Fruit fly (Drosophila melanogaster): ENCODE data around the gene Rbsn-5.

The Rbsn-5 gene

DNA sequence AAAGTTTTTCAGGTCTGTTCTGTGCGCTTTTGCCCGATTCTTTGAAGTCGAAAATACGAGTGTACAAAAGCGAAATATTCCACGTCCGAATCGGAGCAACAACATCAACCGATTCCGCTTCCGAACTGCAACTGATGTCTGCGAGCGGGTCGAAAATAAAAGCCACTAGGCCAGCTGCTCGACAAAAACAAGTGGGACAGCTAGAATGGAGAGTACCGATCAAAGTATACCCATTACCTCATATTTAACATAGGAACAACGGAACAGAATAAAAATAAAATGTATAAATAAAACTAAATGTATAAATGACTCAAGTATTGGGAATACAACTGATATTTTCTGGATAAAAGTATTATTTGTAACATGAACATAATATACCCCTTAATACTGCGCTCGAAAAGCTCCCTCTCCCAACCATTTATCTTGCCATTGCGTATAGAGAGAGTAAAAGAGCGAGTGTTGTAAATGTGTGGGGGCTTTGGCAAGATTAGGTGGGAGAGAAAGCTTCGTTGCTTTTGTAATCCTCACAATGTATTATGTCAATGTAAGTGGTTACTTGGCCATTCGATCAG, 45.5 kb downstream of the Rbsn-5 start, which contains the start of gene SLC5A11 (continued):
- TF ChIP-seq CG8632 (GFP tag; optimal IDR thresholded peaks at IDR 0.05) (peak; percentile 92), salr (GFP tag; optimal IDR thresholded peaks at IDR 0.05) (peak; percentile 92 to 99), Hr38 (GFP tag; optimal IDR thresholded peaks at IDR 0.05) (no peak), Hr39 (GFP tag; optimal IDR thresholded peaks at IDR 0.05) (peak; percentile 86), ss (GFP tag; optimal IDR thresholded peaks at IDR 0.05) (peak; percentile 99 to 100), fd85E (GFP tag; optimal IDR thresholded peaks at IDR 0.05) (peak; percentile 96), CG11294 (GFP tag; IDR thresholded peaks at IDR 0.05) (peak; percentile 95), CG32006 (GFP tag; optimal IDR thresholded peaks at IDR 0.05) (peak; percentile 94), CG6276 (GFP tag; optimal IDR thresholded peaks at IDR 0.05) (peak; percentile 95), achi (GFP tag; optimal IDR thresholded peaks at IDR 0.05) (peak; percentile 97), svp (GFP tag) (peak; percentile 100), CG11762 (GFP tag; optimal IDR thresholded peaks at IDR 0.05; ENCODE audit: insufficient read depth) (peak; percentile 97), vri (GFP tag; optimal IDR thresholded peaks at IDR 0.05) (peak; percentile 97), eg (GFP tag; IDR thresholded peaks at IDR 0.05) (peak; percentile 99), Eip78C (GFP tag) (peak; percentile 100), CG7368 (GFP tag; optimal IDR thresholded peaks at IDR 0.05) (peak; percentile 99), lz (GFP tag; optimal IDR thresholded peaks at IDR 0.05) (peak; percentile 95), CG31627 (GFP tag; optimal IDR thresholded peaks at IDR 0.05) (peak; percentile 76), CG11902 (GFP tag; optimal IDR thresholded peaks at IDR 0.05) (peak; percentile 99), esn (GFP tag; optimal IDR thresholded peaks at IDR 0.05) (peak; percentile 98), Lpt (GFP tag; optimal IDR thresholded peaks at IDR 0.05) (peak; percentile 84), Blimp-1 (GFP tag; optimal IDR thresholded peaks at IDR 0.05) (peak; percentile 87), CG15336 (GFP tag; IDR thresholded peaks at IDR 0.05) (peak; percentile 100), acj6 (GFP tag; optimal IDR thresholded peaks at IDR 0.05) (peak; percentile 87), cyc (GFP tag; optimal IDR thresholded peaks at IDR 0.05) (peak; percentile 99), CG4318 (GFP tag; optimal IDR thresholded peaks at IDR 0.05) (no peak), CG10631 (GFP tag; optimal IDR thresholded peaks at IDR 0.05) (peak; percentile 95), OdsH (GFP tag; optimal IDR thresholded peaks at IDR 0.05) (peak; percentile 97), CG6808 (GFP tag; optimal IDR thresholded peaks at IDR 0.05) (peak; percentile 92), CG1621 (tag; optimal IDR thresholded peaks at IDR 0.05) (peak; percentile 85), Sox102F (GFP tag; optimal IDR thresholded peaks at IDR 0.05) (peak; percentile 94), CG3919 (GFP tag; optimal IDR thresholded peaks at IDR 0.05) (peak; percentile 100), Sox15 (GFP tag; optimal IDR thresholded peaks at IDR 0.05) (peak; percentile 89), CG6854 (GFP tag; optimal IDR thresholded peaks at IDR 0.05) (peak; percentile 98), CG10669 (GFP tag; optimal IDR thresholded peaks at IDR 0.05) (peak; percentile 94), CG8119 (GFP tag; IDR thresholded peaks at IDR 0.05) (peak; percentile 99), Sox14 (GFP tag; optimal IDR thresholded peaks at IDR 0.05) (peak; percentile 99), CG9139 (GFP tag; optimal IDR thresholded peaks at IDR 0.05) (peak; percentile 99), Met (GFP tag; optimal IDR thresholded peaks at IDR 0.05) (peak; percentile 98)

dm6 chr2L:8205871-8206270, 46.2 kb downstream of the Rbsn-5 start, which contains the start of gene CG8419:
Gene CG8419, plus strand, starts transcription at chr2L:8206171.
- TF ChIP-seq CG11902 (GFP tag; optimal IDR thresholded peaks at IDR 0.05) (no peak), Blimp-1 (GFP tag; optimal IDR thresholded peaks at IDR 0.05) (no peak), CG6792 (GFP tag; optimal IDR thresholded peaks at IDR 0.05) (no peak), CG7368 (GFP tag; optimal IDR thresholded peaks at IDR 0.05) (no peak), Ets96B (tag; optimal IDR thresholded peaks at IDR 0.05) (no peak), CG3919 (GFP tag; optimal IDR thresholded peaks at IDR 0.05) (no peak), CG3032 (tag; optimal IDR thresholded peaks at IDR 0.05) (no peak), net (GFP tag; optimal IDR thresholded peaks at IDR 0.05) (no peak), Gug (GFP tag; IDR thresholded peaks at IDR 0.05) (no peak), topi (GFP tag; optimal IDR thresholded peaks at IDR 0.05) (no peak), CG10669 (GFP tag; optimal IDR thresholded peaks at IDR 0.05) (no peak)

Data from whole organism, prepupa.